Fruit fly (Drosophila melanogaster) whole organism, pupa: ENCODE measurements around the gene veli.

Experiments used
- EcR ChIP-seq: fragments of 200-800 bp; sonication (Bioruptor generic); optimal IDR thresholded peaks from 3 replicates; lab custom pipeline; 2019; ENCODE audit warnings: missing biosample characterization, missing genetic modification characterization, mild to moderate bottlenecking, moderate library complexity, missing genetic modification reagents
- Ets98B ChIP-seq: fragments of 200-800 bp; sonication (Bioruptor generic); IDR thresholded peaks from 2 replicates; pipeline ENCODE4 v1.3.6; 2022; ENCODE audit warnings: missing biosample characterization, missing genetic modification characterization
- Pif1B ChIP-seq: fragments of 200-800 bp; sonication (Bioruptor generic); optimal IDR thresholded peaks from 3 replicates; lab custom pipeline; 2016; ENCODE audit warnings: missing biosample characterization, missing genetic modification characterization

DNA sequence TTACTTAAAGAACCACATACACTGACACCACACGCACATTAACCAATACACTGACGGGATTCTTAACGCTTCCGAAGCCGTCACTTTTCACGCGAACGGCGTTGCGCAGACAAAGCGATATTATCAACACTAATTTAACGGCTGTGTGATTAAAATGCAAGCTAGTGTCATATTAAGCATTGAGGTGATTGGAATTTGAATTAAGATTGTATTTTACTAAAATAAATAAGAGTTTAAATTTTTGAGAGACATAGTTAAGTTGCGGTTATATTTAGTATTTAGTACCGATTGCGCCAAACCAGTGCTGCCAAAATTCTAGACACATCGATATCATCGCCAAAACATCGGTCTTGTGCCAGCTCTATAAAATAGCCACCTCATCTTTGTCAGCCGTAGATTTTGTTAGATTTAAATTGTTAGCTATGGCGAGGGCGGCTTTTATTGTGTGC is 26.3 kb downstream of the veli start, which contains the start of the genes Ythdf and bai:
- TF ChIP-seq EcR (GFP tag; lab: Kevin White, UChicago) (no peak), Ets98B (GFP tag; lab: Robert Waterston, UW) (no peak), Pif1B (GFP tag; lab: Kevin White, UChicago) (no peak)
